Fruit fly (Drosophila melanogaster) whole organism, pupa: ENCODE results near the gene CG12012.
A peak's percentile ranks its signal among the peaks of the same experiment; 100 is the strongest.

ENCODE experiments used
- CG10348 ChIP-seq: fragments of 200-800 bp; sonication (Bioruptor generic); IDR thresholded peaks from 2 replicates; pipeline ENCODE4 v1.3.6; 2022; ENCODE audit warnings: missing biosample characterization, missing genetic modification characterization
- CG12605 ChIP-seq: fragments of 200-800 bp; sonication (Bioruptor generic); IDR thresholded peaks from 2 replicates; pipeline ENCODE4 v1.3.6; 2022; ENCODE audit warnings: missing biosample characterization, missing genetic modification characterization
- CG13204 ChIP-seq: fragments of 200-800 bp; sonication (Bioruptor generic); optimal IDR thresholded peaks from 2 replicates; lab custom pipeline; 2018; ENCODE audit warnings: missing biosample characterization, mild to moderate bottlenecking, missing genetic modification characterization, moderate library complexity
- CG14655 ChIP-seq: fragments of 200-800 bp; sonication (Bioruptor generic); optimal IDR thresholded peaks from 3 replicates; lab custom pipeline; 2017; ENCODE audit warnings: mild to moderate bottlenecking, missing biosample characterization, missing genetic modification reagents, missing genetic modification characterization
- CG15710 ChIP-seq: fragments of 200-800 bp; sonication (Bioruptor generic); optimal IDR thresholded peaks from 2 replicates; lab custom pipeline; 2018; ENCODE audit warnings: missing biosample characterization, mild to moderate bottlenecking, missing genetic modification characterization, moderate library complexity
- CG17806 ChIP-seq: fragments of 200-800 bp; sonication (Bioruptor generic); optimal IDR thresholded peaks from 2 replicates; lab custom pipeline; 2018; ENCODE audit warnings: missing biosample characterization, mild to moderate bottlenecking, missing genetic modification characterization, moderate library complexity
- CG32121 ChIP-seq: fragments of 200-800 bp; sonication (Bioruptor generic); IDR thresholded peaks from 2 replicates; pipeline ENCODE4 v1.3.6; 2022; ENCODE audit warnings: missing biosample characterization, missing genetic modification characterization
- CG34367 ChIP-seq: fragments of 200-800 bp; sonication (Bioruptor generic); optimal IDR thresholded peaks from 2 replicates; lab custom pipeline; 2018; ENCODE audit warnings: missing biosample characterization, mild to moderate bottlenecking, missing genetic modification characterization
- CG4496 ChIP-seq: fragments of 200-800 bp; sonication (Bioruptor generic); IDR thresholded peaks from 3 replicates; pipeline ENCODE4 v1.3.6; 2022; ENCODE audit warnings: missing biosample characterization, missing genetic modification characterization
- CG8159 ChIP-seq: fragments of 200-800 bp; sonication (Bioruptor generic); optimal IDR thresholded peaks from 3 replicates; lab custom pipeline; 2018; ENCODE audit warnings: missing biosample characterization, mild to moderate bottlenecking, missing genetic modification characterization, moderate library complexity
- CG8301 ChIP-seq: fragments of 200-800 bp; sonication (Bioruptor generic); optimal IDR thresholded peaks from 2 replicates; lab custom pipeline; 2018; ENCODE audit warnings: missing biosample characterization, mild to moderate bottlenecking, missing genetic modification characterization
- CG9948 ChIP-seq: fragments of 200-800 bp; sonication (Bioruptor generic); optimal IDR thresholded peaks from 2 replicates; lab custom pipeline; 2018; ENCODE audit warnings: missing biosample characterization, mild to moderate bottlenecking, missing genetic modification characterization, moderate library complexity
- D1 ChIP-seq: fragments of 200-800 bp; sonication (Bioruptor generic); optimal IDR thresholded peaks from 2 replicates; lab custom pipeline; 2018; ENCODE audit warnings: missing biosample characterization, mild to moderate bottlenecking, missing genetic modification characterization, moderate library complexity
- EcR ChIP-seq: fragments of 200-800 bp; sonication (Bioruptor generic); optimal IDR thresholded peaks from 3 replicates; lab custom pipeline; 2019; ENCODE audit warnings: missing biosample characterization, missing genetic modification characterization, mild to moderate bottlenecking, moderate library complexity, missing genetic modification reagents
- Ets98B ChIP-seq: fragments of 200-800 bp; sonication (Bioruptor generic); IDR thresholded peaks from 2 replicates; pipeline ENCODE4 v1.3.6; 2022; ENCODE audit warnings: missing biosample characterization, missing genetic modification characterization
- Pif1A ChIP-seq: fragments of 200-800 bp; sonication (Bioruptor generic); optimal IDR thresholded peaks from 3 replicates; lab custom pipeline; 2016; ENCODE audit warnings: missing biosample characterization, missing genetic modification characterization
- Pif1B ChIP-seq: fragments of 200-800 bp; sonication (Bioruptor generic); optimal IDR thresholded peaks from 3 replicates; lab custom pipeline; 2016; ENCODE audit warnings: missing biosample characterization, missing genetic modification characterization
- Snoo ChIP-seq: fragments of 200-800 bp; sonication (Bioruptor generic); optimal IDR thresholded peaks from 3 replicates; lab custom pipeline; 2017; ENCODE audit warnings: missing biosample characterization, mild to moderate bottlenecking, missing genetic modification characterization, inconsistent platforms
- fd96Ca ChIP-seq: fragments of 200-800 bp; sonication (Bioruptor generic); IDR thresholded peaks from 3 replicates; pipeline ENCODE4 v1.3.6; 2022; ENCODE audit warnings: missing biosample characterization, missing genetic modification characterization
- gl ChIP-seq: fragments of 200-800 bp; sonication (Bioruptor generic); optimal IDR thresholded peaks from 2 replicates; lab custom pipeline; 2018; ENCODE audit warnings: missing biosample characterization, mild to moderate bottlenecking, missing genetic modification characterization
- rn ChIP-seq: fragments of 200-800 bp; sonication (Bioruptor generic); IDR thresholded peaks from 2 replicates; pipeline ENCODE4 v1.3.6; 2022; ENCODE audit warnings: missing biosample characterization, missing genetic modification characterization

CG12012 gene

DNA sequence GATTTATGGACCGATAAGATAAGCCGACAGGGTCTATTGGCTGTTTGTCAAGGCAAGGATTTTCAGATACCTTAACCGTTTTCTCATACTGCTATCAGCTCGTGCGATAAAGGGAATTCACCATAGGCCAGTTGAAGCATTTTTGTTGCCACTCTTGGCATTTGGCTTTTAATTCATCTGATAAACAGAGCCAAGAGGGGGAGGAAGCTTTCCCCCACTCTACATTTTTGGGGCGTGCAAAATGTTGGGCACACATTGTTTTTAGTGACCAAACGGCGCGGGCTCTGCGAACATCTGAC lies 26.8 kb upstream of the CG12012 start:
- no peak for TF ChIP-seq fd96Ca (GFP tag; lab: Robert Waterston, UW)
- TF ChIP-seq CG17806, result no peak
- no peak for TF ChIP-seq CG32121 (GFP tag; lab: Robert Waterston, UW)
- TF ChIP-seq Snoo (tag; lab: Kevin White, UChicago), result no peak
- no peak for TF ChIP-seq D1 (tag; lab: Kevin White, UChicago)
- no peak for TF ChIP-seq CG12605 (GFP tag; lab: Robert Waterston, UW)
- no peak for TF ChIP-seq CG14655 (GFP tag; lab: Kevin White, UChicago)
- TF ChIP-seq CG13204, result no peak
- no peak for TF ChIP-seq CG10348
- TF ChIP-seq Pif1B, result no peak
- TF ChIP-seq Pif1A, result no peak
- TF ChIP-seq CG4496 (GFP tag; lab: Robert Waterston, UW), result no peak
- TF ChIP-seq rn (GFP tag; lab: Robert Waterston, UW), result no peak
- TF ChIP-seq CG9948 (tag; lab: Kevin White, UChicago), result no peak
- no peak for TF ChIP-seq CG15710 (tag; lab: Kevin White, UChicago)
- TF ChIP-seq EcR (GFP tag; lab: Kevin White, UChicago), result no peak
- no peak for TF ChIP-seq CG8159 (tag; lab: Kevin White, UChicago)
- no peak for TF ChIP-seq Ets98B
- TF ChIP-seq, all 21 proteins: peak for 0

DNA sequence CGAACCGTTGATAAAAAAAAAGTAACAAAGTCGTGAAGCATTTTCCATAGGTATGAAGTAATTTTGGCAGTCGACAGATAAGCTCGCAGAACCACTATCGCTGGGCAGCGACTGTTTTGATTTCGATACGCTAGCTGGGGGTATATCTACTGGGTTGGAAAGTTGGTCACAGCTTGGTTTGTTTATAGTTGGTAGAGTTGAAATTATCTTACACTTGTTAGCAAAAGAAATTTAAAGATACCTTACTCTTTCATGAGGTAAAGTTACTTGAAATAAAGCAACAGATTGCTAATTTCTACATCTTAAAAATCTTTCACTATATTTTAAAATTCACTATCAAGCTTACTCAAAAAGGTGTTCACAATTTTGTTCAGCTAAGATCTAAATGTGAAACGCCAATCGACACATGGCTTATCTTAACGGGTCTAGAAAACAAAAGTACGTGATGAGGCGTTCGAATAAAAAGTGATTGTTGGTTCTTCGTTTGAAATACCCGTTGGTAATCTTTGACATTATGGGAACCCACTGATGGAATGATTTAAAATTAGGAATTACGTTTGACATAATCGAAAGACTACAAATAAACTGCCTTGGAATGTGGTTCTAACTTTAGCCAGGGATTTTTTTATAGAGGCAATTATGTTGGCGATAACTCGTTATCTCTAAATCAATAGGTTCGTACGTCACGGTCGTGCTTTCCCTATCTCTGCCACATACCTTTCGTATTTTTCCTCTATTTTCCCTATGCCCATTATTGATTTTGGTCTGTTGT lies 25.8 kb upstream of the CG12012 start:
- TF ChIP-seq rn (GFP tag; lab: Robert Waterston, UW) (no peak), gl (no peak), Snoo (tag; lab: Kevin White, UChicago) (no peak), Pif1A (no peak), CG4496 (GFP tag; lab: Robert Waterston, UW) (no peak), CG34367 (tag; lab: Kevin White, UChicago) (no peak), D1 (tag; lab: Kevin White, UChicago) (no peak), CG12605 (GFP tag; lab: Robert Waterston, UW) (no peak)
- TF ChIP-seq, all 21 proteins: peak for 0

DNA sequence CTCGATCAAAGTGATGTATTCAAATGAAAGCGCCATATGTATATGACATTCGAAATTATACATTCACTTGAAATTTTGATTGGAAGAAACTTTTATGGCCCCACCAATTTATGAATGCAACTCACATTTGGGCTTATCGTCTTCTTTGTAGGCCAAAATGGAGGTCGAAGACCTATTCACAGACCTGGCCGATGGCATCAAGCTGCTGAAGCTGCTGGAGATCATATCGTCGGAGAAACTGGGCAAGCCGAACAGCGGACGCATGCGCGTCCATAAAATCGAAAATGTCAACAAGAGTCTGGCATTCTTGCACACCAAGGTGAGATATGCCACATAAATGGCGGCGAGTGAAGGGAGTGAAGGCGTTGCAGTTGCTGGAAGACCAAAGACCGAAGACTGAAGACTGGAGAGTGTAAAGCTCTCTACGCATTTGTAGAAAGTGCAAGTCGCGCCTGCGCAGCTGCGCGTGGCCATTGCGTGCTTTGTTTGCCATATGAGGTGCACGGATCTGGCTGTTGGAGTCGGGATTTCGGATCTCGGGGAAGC lies 24.7 kb upstream of the CG12012 start:
- TF ChIP-seq Ets98B, result no peak
- peak; percentile 27 for TF ChIP-seq EcR (GFP tag; lab: Kevin White, UChicago)
- TF ChIP-seq gl, result no peak
- TF ChIP-seq Pif1A, result no peak

DNA sequence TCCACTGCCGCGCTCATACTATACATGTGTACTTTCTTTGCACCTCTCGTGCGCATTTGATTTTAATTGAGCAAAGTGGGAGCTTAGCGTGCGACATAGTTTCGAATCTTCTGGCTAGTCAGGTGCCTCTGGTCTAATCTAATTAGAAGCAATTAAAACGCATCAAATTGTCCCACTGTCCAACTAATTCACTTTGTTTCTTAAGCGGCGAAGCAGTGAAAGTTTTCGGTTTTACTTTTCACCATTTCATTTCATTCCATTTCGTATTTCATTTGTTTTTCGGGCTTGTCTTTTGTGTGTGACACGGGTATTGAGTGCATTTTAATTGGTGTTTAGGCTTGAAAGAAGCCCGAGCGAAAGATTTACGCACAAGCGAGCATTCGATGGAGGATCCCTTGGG lies 24.0 kb upstream of the CG12012 start:
- TF ChIP-seq Pif1B (no peak), CG14655 (GFP tag; lab: Kevin White, UChicago) (no peak), Pif1A (no peak), CG15710 (tag; lab: Kevin White, UChicago) (no peak), fd96Ca (GFP tag; lab: Robert Waterston, UW) (no peak)

DNA sequence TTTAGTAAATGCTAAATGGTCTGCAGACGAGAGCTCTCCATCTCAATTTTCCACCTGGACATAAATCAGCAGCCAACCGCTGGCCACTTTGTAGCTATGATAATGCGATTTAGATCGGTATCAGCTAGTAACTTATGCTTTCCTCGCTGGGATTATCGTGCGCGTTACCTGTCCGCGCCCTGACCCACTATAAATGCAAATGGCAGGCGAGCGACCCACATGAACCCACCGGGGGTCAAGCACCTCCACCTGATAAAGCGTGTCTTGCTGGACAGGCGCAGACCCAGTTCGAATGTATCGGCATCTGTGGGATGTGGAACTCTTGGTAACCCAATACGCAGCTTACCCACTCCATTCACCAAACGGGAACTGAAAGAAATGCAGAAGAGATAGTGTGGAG lies 23.3 kb upstream of the CG12012 start:
- TF ChIP-seq Pif1B (no peak), CG12605 (GFP tag; lab: Robert Waterston, UW) (no peak), CG15710 (tag; lab: Kevin White, UChicago) (no peak), CG9948 (tag; lab: Kevin White, UChicago) (no peak), CG14655 (GFP tag; lab: Kevin White, UChicago) (no peak), Ets98B (no peak), CG17806 (no peak), gl (no peak), CG8301 (tag; lab: Kevin White, UChicago) (no peak), EcR (GFP tag; lab: Kevin White, UChicago) (no peak), Snoo (tag; lab: Kevin White, UChicago) (no peak), CG8159 (tag; lab: Kevin White, UChicago) (no peak), Pif1A (no peak), D1 (tag; lab: Kevin White, UChicago) (no peak)

DNA sequence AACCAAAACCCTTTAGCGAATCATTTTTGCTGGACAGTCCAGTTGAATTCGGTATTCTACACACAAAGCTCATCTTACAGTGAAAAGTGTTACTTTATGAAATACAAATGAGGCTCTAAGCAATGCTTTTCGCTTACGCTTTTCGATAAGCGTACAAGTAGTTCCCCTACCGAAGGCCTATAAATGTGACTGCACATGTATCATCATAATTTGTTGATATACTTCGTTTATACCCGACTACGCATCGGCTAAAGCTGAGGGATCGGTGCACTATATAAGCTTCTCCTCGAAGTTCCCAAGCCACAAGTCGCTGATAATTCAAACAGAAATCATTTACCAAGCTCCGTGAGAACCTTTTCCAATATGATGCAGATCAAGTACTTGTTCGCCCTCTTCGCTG lies 7.3 kb upstream of the CG12012 start, which contains the start of gene Drs:
Gene Drs, plus strand, starts transcription at position 301 of the 400 bp plus-strand sequence.
- TF ChIP-seq D1 (tag; lab: Kevin White, UChicago), result no peak
- no peak for TF ChIP-seq CG14655 (GFP tag; lab: Kevin White, UChicago)
- no peak for TF ChIP-seq CG4496 (GFP tag; lab: Robert Waterston, UW)
- TF ChIP-seq CG32121 (GFP tag; lab: Robert Waterston, UW), result no peak
- TF ChIP-seq Snoo (tag; lab: Kevin White, UChicago), result no peak
- TF ChIP-seq CG9948 (tag; lab: Kevin White, UChicago), result no peak
- no peak for TF ChIP-seq rn (GFP tag; lab: Robert Waterston, UW)
- TF ChIP-seq CG8301 (tag; lab: Kevin White, UChicago), result no peak
- no peak for TF ChIP-seq Pif1A
- TF ChIP-seq gl, result no peak
- TF ChIP-seq CG8159 (tag; lab: Kevin White, UChicago), result no peak
- TF ChIP-seq CG17806, result no peak
- TF ChIP-seq EcR (GFP tag; lab: Kevin White, UChicago), result no peak
- no peak for TF ChIP-seq fd96Ca (GFP tag; lab: Robert Waterston, UW)
- no peak for TF ChIP-seq CG34367 (tag; lab: Kevin White, UChicago)
- TF ChIP-seq CG13204, result no peak
- TF ChIP-seq CG12605 (GFP tag; lab: Robert Waterston, UW), result no peak
- no peak for TF ChIP-seq CG10348
- no peak for TF ChIP-seq Pif1B
- TF ChIP-seq CG15710 (tag; lab: Kevin White, UChicago), result no peak
